Worm (Caenorhabditis elegans) whole organism, L3 larva: ENCODE results near the gene ccpp-6.
A peak's percentile ranks its signal among the peaks of the same experiment; 100 is the strongest.

Experiments used
- R02D3.7 ChIP-seq: fragments of 150-350 bp; optimal IDR thresholded peaks from 2 replicates; lab custom pipeline; 2014; ENCODE audit warnings: missing biosample characterization, missing genetic modification characterization
- ZK546.5 ChIP-seq: sonication (generic microtip); optimal IDR thresholded peaks from 2 replicates; lab custom pipeline; 2017; ENCODE audit warnings: missing biosample characterization, missing genetic modification characterization
- aly-2 ChIP-seq: fragments of 150-350 bp; optimal IDR thresholded peaks from 2 replicates; lab custom pipeline; 2014; ENCODE audit warnings: missing biosample characterization, missing genetic modification characterization
- ama-1 ChIP-seq: fragments of 150-350 bp; optimal IDR thresholded peaks from 2 replicates; lab custom pipeline; 2018
- ceh-16 ChIP-seq: sonication (generic microtip); optimal IDR thresholded peaks from 2 replicates; lab custom pipeline; 2017; ENCODE audit warnings: missing biosample characterization, missing genetic modification characterization
- ceh-28 ChIP-seq: fragments of 150-350 bp; optimal IDR thresholded peaks from 2 replicates; lab custom pipeline; 2014; ENCODE audit warnings: missing biosample characterization, missing genetic modification reagents, missing genetic modification characterization
- ceh-82 ChIP-seq: fragments of 150-350 bp; optimal IDR thresholded peaks from 2 replicates; lab custom pipeline; 2014; ENCODE audit warnings: missing biosample characterization, missing genetic modification characterization
- ceh-9 ChIP-seq: sonication (generic microtip); optimal IDR thresholded peaks from 2 replicates; lab custom pipeline; 2018; ENCODE audit warnings: missing biosample characterization, missing genetic modification characterization
- daf-12 ChIP-seq: fragments of 150-350 bp; optimal IDR thresholded peaks from 2 replicates; lab custom pipeline; 2014; ENCODE audit warnings: missing biosample characterization, missing genetic modification reagents, missing genetic modification characterization
- egl-27 ChIP-seq: sonication (generic microtip); optimal IDR thresholded peaks from 4 replicates; lab custom pipeline; 2017; ENCODE audit warnings: missing biosample characterization, missing genetic modification reagents, missing genetic modification characterization
- egl-5 ChIP-seq: fragments of 150-350 bp; optimal IDR thresholded peaks from 2 replicates; lab custom pipeline; 2017; ENCODE audit warnings: missing biosample characterization, missing genetic modification reagents, missing genetic modification characterization, inconsistent platforms
- elt-1 ChIP-seq: fragments of 150-350 bp; optimal IDR thresholded peaks from 2 replicates; lab custom pipeline; 2014; ENCODE audit warnings: missing biosample characterization, missing genetic modification characterization
- elt-2 ChIP-seq: sonication (generic microtip); optimal IDR thresholded peaks from 2 replicates; lab custom pipeline; 2016; ENCODE audit warnings: missing genetic modification reagents, mild to moderate bottlenecking, missing genetic modification characterization, missing compliant biosample characterization
- elt-3 ChIP-seq, 3 experiments: fragments of 150-350 bp in 1 of 3; sonication (generic microtip) in 2 of 3; optimal IDR thresholded peaks; 2 replicates in 2 of 3; 4 replicates in 1 of 3; lab custom pipeline; 2014 to 2017; ENCODE audit warnings: missing biosample characterization in 3 of 3, missing genetic modification characterization in 3 of 3
- eor-1 ChIP-seq, 2 experiments: fragments of 150-350 bp; optimal IDR thresholded peaks; 2 replicates each; lab custom pipeline; 2014 to 2018; ENCODE audit warnings: missing biosample characterization in 2 of 2, missing genetic modification characterization in 2 of 2
- fkh-10 ChIP-seq: sonication (generic microtip); optimal IDR thresholded peaks from 2 replicates; lab custom pipeline; 2017; ENCODE audit warnings: missing biosample characterization, missing genetic modification reagents, missing genetic modification characterization
- fkh-2 ChIP-seq: fragments of 150-350 bp; optimal IDR thresholded peaks from 2 replicates; lab custom pipeline; 2014; ENCODE audit warnings: missing biosample characterization, missing genetic modification reagents, missing genetic modification characterization
- fos-1 ChIP-seq: fragments of 150-350 bp; optimal IDR thresholded peaks from 2 replicates; lab custom pipeline; 2014; ENCODE audit warnings: missing biosample characterization, missing genetic modification characterization
- hmg-11 ChIP-seq: sonication (generic microtip); optimal IDR thresholded peaks from 2 replicates; lab custom pipeline; 2016; ENCODE audit warnings: missing genetic modification characterization, missing compliant biosample characterization
- jun-1 ChIP-seq: fragments of 150-350 bp; optimal IDR thresholded peaks from 2 replicates; lab custom pipeline; 2014; ENCODE audit warnings: missing biosample characterization, missing genetic modification reagents, missing genetic modification characterization
- lin-15B ChIP-seq: fragments of 150-350 bp; optimal IDR thresholded peaks from 2 replicates; lab custom pipeline; 2014; ENCODE audit warnings: missing biosample characterization, missing genetic modification characterization
- lin-39 ChIP-seq: fragments of 150-350 bp; optimal IDR thresholded peaks from 2 replicates; lab custom pipeline; 2018; ENCODE audit warnings: missing biosample characterization, missing genetic modification reagents, missing genetic modification characterization
- lsy-12 ChIP-seq: sonication (generic microtip); optimal IDR thresholded peaks from 2 replicates; lab custom pipeline; 2016; ENCODE audit warnings: mild to moderate bottlenecking, missing genetic modification characterization, missing compliant biosample characterization
- mdl-1 ChIP-seq: fragments of 150-350 bp; optimal IDR thresholded peaks from 2 replicates; lab custom pipeline; 2014; ENCODE audit warnings: missing biosample characterization, missing genetic modification characterization
- mml-1 ChIP-seq: fragments of 150-350 bp; sonication (generic microtip); optimal IDR thresholded peaks from 3 replicates; lab custom pipeline; 2014; ENCODE audit warnings: missing biosample characterization, missing genetic modification characterization
- nfya-1 ChIP-seq: sonication (generic microtip); optimal IDR thresholded peaks from 2 replicates; lab custom pipeline; 2017; ENCODE audit warnings: missing genetic modification characterization, mild to moderate bottlenecking, missing compliant biosample characterization, antibody characterized with exemption, moderate library complexity; ENCODE audit not compliant: insufficient read depth
- nhr-11 ChIP-seq: fragments of 150-350 bp; optimal IDR thresholded peaks from 2 replicates; lab custom pipeline; 2014; ENCODE audit warnings: missing biosample characterization, missing genetic modification characterization
- nhr-12 ChIP-seq: fragments of 150-350 bp; optimal IDR thresholded peaks from 2 replicates; lab custom pipeline; 2014; ENCODE audit warnings: missing biosample characterization, missing genetic modification characterization
- nhr-23 ChIP-seq: fragments of 150-350 bp; optimal IDR thresholded peaks from 2 replicates; lab custom pipeline; 2014; ENCODE audit warnings: missing biosample characterization, missing genetic modification reagents, missing genetic modification characterization
- nhr-237 ChIP-seq: fragments of 150-350 bp; optimal IDR thresholded peaks from 2 replicates; lab custom pipeline; 2014; ENCODE audit warnings: missing biosample characterization, missing genetic modification characterization
- nhr-25 ChIP-seq: sonication (generic microtip); optimal IDR thresholded peaks from 2 replicates; lab custom pipeline; 2017; ENCODE audit warnings: missing biosample characterization, missing genetic modification characterization
- nhr-28 ChIP-seq: fragments of 150-350 bp; optimal IDR thresholded peaks from 2 replicates; lab custom pipeline; 2014; ENCODE audit warnings: missing biosample characterization, missing genetic modification characterization
- nhr-43 ChIP-seq: sonication (generic microtip); optimal IDR thresholded peaks from 2 replicates; lab custom pipeline; 2016; ENCODE audit warnings: mild to moderate bottlenecking, missing genetic modification characterization, missing compliant biosample characterization; ENCODE audit not compliant: poor library complexity, severe bottlenecking
- nhr-67 ChIP-seq: fragments of 150-350 bp; optimal IDR thresholded peaks from 2 replicates; lab custom pipeline; 2014; ENCODE audit warnings: missing biosample characterization, missing genetic modification characterization
- nhr-76 ChIP-seq: fragments of 150-350 bp; sonication (generic microtip); optimal IDR thresholded peaks from 5 replicates; lab custom pipeline; 2014; ENCODE audit warnings: missing biosample characterization, missing genetic modification characterization
- nhr-77 ChIP-seq: fragments of 150-350 bp; optimal IDR thresholded peaks from 2 replicates; lab custom pipeline; 2014; ENCODE audit warnings: missing biosample characterization, missing genetic modification characterization
- pha-4 ChIP-seq: fragments of 150-350 bp; optimal IDR thresholded peaks from 2 replicates; lab custom pipeline; 2014; ENCODE audit warnings: missing biosample characterization, missing genetic modification reagents, missing genetic modification characterization
- pqm-1 ChIP-seq: fragments of 150-350 bp; optimal IDR thresholded peaks from 2 replicates; lab custom pipeline; 2017; ENCODE audit warnings: missing biosample characterization, missing genetic modification characterization, inconsistent platforms
- sea-2 ChIP-seq: fragments of 150-350 bp; sonication (generic microtip); optimal IDR thresholded peaks from 4 replicates; lab custom pipeline; 2014; ENCODE audit warnings: missing biosample characterization, missing genetic modification reagents, missing genetic modification characterization
- skn-1 ChIP-seq: fragments of 150-350 bp; optimal IDR thresholded peaks from 2 replicates; lab custom pipeline; 2014; ENCODE audit warnings: missing biosample characterization, missing genetic modification characterization
- snpc-4 ChIP-seq: fragments of 150-350 bp; optimal IDR thresholded peaks from 2 replicates; lab custom pipeline; 2014; ENCODE audit warnings: missing biosample characterization, missing genetic modification characterization
- tbx-2 ChIP-seq: sonication (generic microtip); optimal IDR thresholded peaks from 2 replicates; lab custom pipeline; 2016; ENCODE audit warnings: mild to moderate bottlenecking, missing genetic modification characterization, missing compliant biosample characterization
- unc-39 ChIP-seq: sonication (generic microtip); optimal IDR thresholded peaks from 4 replicates; lab custom pipeline; 2017; ENCODE audit warnings: missing biosample characterization, missing genetic modification characterization
- unc-62 ChIP-seq: fragments of 150-350 bp; sonication (generic microtip); optimal IDR thresholded peaks from 4 replicates; lab custom pipeline; 2014; ENCODE audit warnings: missing biosample characterization, missing genetic modification reagents, missing genetic modification characterization
- zag-1 ChIP-seq: fragments of 150-350 bp; optimal IDR thresholded peaks from 2 replicates; lab custom pipeline; 2014; ENCODE audit warnings: missing biosample characterization, missing genetic modification characterization
- ztf-11 ChIP-seq: fragments of 150-350 bp; optimal IDR thresholded peaks from 2 replicates; lab custom pipeline; 2014; ENCODE audit warnings: missing biosample characterization, missing genetic modification characterization
- ztf-4 ChIP-seq: fragments of 150-350 bp; optimal IDR thresholded peaks from 2 replicates; lab custom pipeline; 2014; ENCODE audit warnings: missing biosample characterization, missing genetic modification characterization

The ccpp-6 gene

ce11 chrII:5337495-5337840 lies 49.6 kb downstream of the ccpp-6 start:
- TF ChIP-seq nfya-1 (peak; percentile 7), pha-4 (tag; lab: Kevin White, UChicago) (peak; percentile 38), daf-12 (tag; lab: Kevin White, UChicago) (no peak), hmg-11 (tag; lab: Kevin White, UChicago) (no peak), fos-1 (tag; lab: Kevin White, UChicago) (peak; percentile 75), jun-1 (tag; lab: Kevin White, UChicago) (peak; percentile 2), R02D3.7 (tag; lab: Kevin White, UChicago) (no peak), elt-2 (tag; lab: Kevin White, UChicago) (peak; percentile 55)

ce11 chrII:5336660-5337494 lies 50.2 kb downstream of the ccpp-6 start:
- TF ChIP-seq elt-1 (tag; lab: Kevin White, UChicago) = no peak
- no peak for TF ChIP-seq sea-2
- TF ChIP-seq ztf-11 (tag; lab: Kevin White, UChicago) = no peak
- peak; percentile 9 for TF ChIP-seq egl-5
- TF ChIP-seq skn-1 = no peak
- no peak for TF ChIP-seq ceh-9
- TF ChIP-seq mdl-1 = no peak
- peak; percentile 69 for TF ChIP-seq nhr-76
- TF ChIP-seq fkh-2 (tag; lab: Kevin White, UChicago) = no peak
- TF ChIP-seq ceh-82 (tag; lab: Kevin White, UChicago) = no peak
- no peak for TF ChIP-seq ZK546.5
- no peak for TF ChIP-seq nhr-77 (tag; lab: Kevin White, UChicago)
- no peak for TF ChIP-seq fkh-10 (GFP tag; lab: Kevin White, UChicago)
- no peak for TF ChIP-seq eor-1 (tag; optimal IDR thresholded peaks at IDR 0.05; lab: Kevin White, UChicago)
- TF ChIP-seq R02D3.7 (tag; lab: Kevin White, UChicago) = no peak
- TF ChIP-seq hmg-11 (tag; lab: Kevin White, UChicago) = peak; percentile 56
- TF ChIP-seq lsy-12 (tag; lab: Kevin White, UChicago) = peak; percentile 35
- peak; percentile 22 for TF ChIP-seq nhr-43 (tag; lab: Kevin White, UChicago)
- TF ChIP-seq unc-39 (tag; lab: Kevin White, UChicago) = no peak
- no peak for TF ChIP-seq nhr-12 (tag; lab: Kevin White, UChicago)
- TF ChIP-seq pqm-1 = peak; percentile 9
- TF ChIP-seq ceh-16 (tag; lab: Kevin White, UChicago) = no peak
- no peak for TF ChIP-seq nhr-237 (tag; lab: Kevin White, UChicago)
- TF ChIP-seq tbx-2 (tag; lab: Kevin White, UChicago) = peak; percentile 31
- TF ChIP-seq elt-3 (tag; optimal IDR thresholded peaks at IDR 0.05; lab: Kevin White, UChicago) = peak in 1 of 3 experiments; percentile 31
- no peak for TF ChIP-seq zag-1 (tag; lab: Kevin White, UChicago)
- no peak for TF ChIP-seq aly-2 (tag; lab: Kevin White, UChicago)
- TF ChIP-seq nfya-1 = peak; percentile 81
- peak; percentile 98 for TF ChIP-seq fos-1 (tag; lab: Kevin White, UChicago)
- TF ChIP-seq egl-27 (tag; lab: Kevin White, UChicago) = peak; percentile 12
- peak; percentile 50 for TF ChIP-seq ztf-4
- peak; percentile 45 for TF ChIP-seq lin-39
- TF ChIP-seq ceh-28 (tag; lab: Kevin White, UChicago) = peak; percentile 61
- TF ChIP-seq ama-1 = no peak
- TF ChIP-seq nhr-11 (tag; lab: Kevin White, UChicago) = peak; percentile 39
- TF ChIP-seq mml-1 (tag; lab: Kevin White, UChicago) = no peak
- peak; percentile 81 for TF ChIP-seq elt-2 (tag; lab: Kevin White, UChicago)
- TF ChIP-seq snpc-4 (tag; lab: Kevin White, UChicago) = peak; percentile 59
- TF ChIP-seq nhr-28 (tag; lab: Kevin White, UChicago) = no peak
- TF ChIP-seq lin-15B (tag; lab: Kevin White, UChicago) = peak; percentile 56
- no peak for TF ChIP-seq nhr-67
- peak; percentile 48 for TF ChIP-seq nhr-23 (tag; lab: Kevin White, UChicago)
- TF ChIP-seq daf-12 (tag; lab: Kevin White, UChicago) = no peak
- peak; percentile 62 for TF ChIP-seq nhr-25 (tag; lab: Kevin White, UChicago)
- TF ChIP-seq unc-62 (GFP tag; lab: Kevin White, UChicago) = peak; percentile 29
- TF ChIP-seq pha-4 (tag; lab: Kevin White, UChicago) = peak; percentile 98
- TF ChIP-seq jun-1 (tag; lab: Kevin White, UChicago) = peak; percentile 97
- TF ChIP-seq, all 47 proteins: peak for 23
